Worm (Caenorhabditis elegans): Measurements from ENCODE around the gene F55G7.1.

F55G7.1 gene

ce11 chrX:11927585-11927984 lies 3.4 kb downstream of the F55G7.1 start, which contains the start of gene F55G7.4:
TSS of gene F55G7.4 (plus strand) at chrX:11927885.
- TF ChIP-seq elt-1 (tag; optimal IDR thresholded peaks at IDR 0.05) (no peak), hmg-11 (tag; optimal IDR thresholded peaks at IDR 0.05) (no peak), elt-3 (tag; optimal IDR thresholded peaks at IDR 0.05) (no peak), lin-15B (tag; optimal IDR thresholded peaks at IDR 0.05) (no peak), ceh-16 (tag; optimal IDR thresholded peaks at IDR 0.05) (no peak), elt-2 (tag; optimal IDR thresholded peaks at IDR 0.05) (no peak), nhr-12 (tag; optimal IDR thresholded peaks at IDR 0.05) (no peak), ceh-82 (tag; optimal IDR thresholded peaks at IDR 0.05) (no peak), aly-2 (tag; optimal IDR thresholded peaks at IDR 0.05) (no peak), nhr-43 (tag; optimal IDR thresholded peaks at IDR 0.05; ENCODE audit: poor library complexity, severe bottlenecking) (no peak), ztf-4 (tag; optimal IDR thresholded peaks at IDR 0.05) (no peak)

- TF ChIP-seq mml-1 (tag; optimal IDR thresholded peaks at IDR 0.05), result no peak
- TF ChIP-seq nhr-77 (tag; optimal IDR thresholded peaks at IDR 0.05), result no peak
- no peak for TF ChIP-seq ceh-9 (tag; optimal IDR thresholded peaks at IDR 0.05)
- no peak for TF ChIP-seq elt-1 (tag; optimal IDR thresholded peaks at IDR 0.05)
- no peak for TF ChIP-seq hmg-11 (tag; optimal IDR thresholded peaks at IDR 0.05)
- TF ChIP-seq snpc-4 (tag; optimal IDR thresholded peaks at IDR 0.05), result no peak
- no peak for TF ChIP-seq fkh-10 (GFP tag; optimal IDR thresholded peaks at IDR 0.05)
- no peak for TF ChIP-seq fkh-2 (tag; optimal IDR thresholded peaks at IDR 0.05)
- no peak for TF ChIP-seq aly-2 (tag; optimal IDR thresholded peaks at IDR 0.05)
- TF ChIP-seq nhr-23 (tag; optimal IDR thresholded peaks at IDR 0.05), result no peak
- no peak for TF ChIP-seq fos-1 (tag; optimal IDR thresholded peaks at IDR 0.05)
- no peak for TF ChIP-seq R02D3.7 (tag; optimal IDR thresholded peaks at IDR 0.05)
- TF ChIP-seq lin-39 (tag; optimal IDR thresholded peaks at IDR 0.05), result no peak
Observed at ce11 chrX:11931559-11931958, 7.3 kb downstream of the F55G7.1 start, which contains the start of gene dot-1.4. TSS of gene dot-1.4 (minus strand) at chrX:11931659.

ce11 chrX:11933547-11933946 lies 9.3 kb downstream of the F55G7.1 start:
- TF ChIP-seq mml-1 (tag; optimal IDR thresholded peaks at IDR 0.05) (no peak), nfya-1 (tag; optimal IDR thresholded peaks at IDR 0.05; ENCODE audit: insufficient read depth) (no peak), fos-1 (tag; optimal IDR thresholded peaks at IDR 0.05) (no peak), fkh-10 (GFP tag; optimal IDR thresholded peaks at IDR 0.05) (no peak), R02D3.7 (tag; optimal IDR thresholded peaks at IDR 0.05) (no peak), lin-39 (tag; optimal IDR thresholded peaks at IDR 0.05) (no peak), nhr-43 (tag; optimal IDR thresholded peaks at IDR 0.05; ENCODE audit: poor library complexity, severe bottlenecking) (no peak), elt-1 (tag; optimal IDR thresholded peaks at IDR 0.05) (no peak), ceh-16 (tag; optimal IDR thresholded peaks at IDR 0.05) (no peak), mdl-1 (tag; optimal IDR thresholded peaks at IDR 0.05) (no peak), elt-3 (tag; optimal IDR thresholded peaks at IDR 0.05) (no peak), nhr-25 (tag; optimal IDR thresholded peaks at IDR 0.05) (no peak), nhr-11 (tag; optimal IDR thresholded peaks at IDR 0.05) (no peak), nhr-67 (tag; optimal IDR thresholded peaks at IDR 0.05) (no peak), egl-27 (tag; optimal IDR thresholded peaks at IDR 0.05) (no peak), ztf-11 (tag; optimal IDR thresholded peaks at IDR 0.05) (no peak), ZK546.5 (tag; optimal IDR thresholded peaks at IDR 0.05) (no peak)

- TF ChIP-seq elt-1 (tag; optimal IDR thresholded peaks at IDR 0.05), result no peak
- TF ChIP-seq ceh-28 (tag; optimal IDR thresholded peaks at IDR 0.05), result peak; percentile 38
- TF ChIP-seq lsy-12 (tag; optimal IDR thresholded peaks at IDR 0.05), result no peak
- TF ChIP-seq tbx-2 (tag; optimal IDR thresholded peaks at IDR 0.05), result peak; percentile 68
- TF ChIP-seq pha-4 (tag; optimal IDR thresholded peaks at IDR 0.05), result peak; percentile 56
- TF ChIP-seq hmg-11 (tag; optimal IDR thresholded peaks at IDR 0.05), result peak; percentile 91
- peak; percentile 20 for TF ChIP-seq skn-1 (tag; optimal IDR thresholded peaks at IDR 0.05)
- peak; percentile 33 for TF ChIP-seq nhr-77 (tag; optimal IDR thresholded peaks at IDR 0.05)
- peak; percentile 58 for TF ChIP-seq nhr-43 (tag; optimal IDR thresholded peaks at IDR 0.05; ENCODE audit: poor library complexity, severe bottlenecking)
- TF ChIP-seq nhr-76 (tag; optimal IDR thresholded peaks at IDR 0.05), result no peak
- no peak for TF ChIP-seq mml-1 (tag; optimal IDR thresholded peaks at IDR 0.05)
- no peak for TF ChIP-seq nhr-67 (tag; optimal IDR thresholded peaks at IDR 0.05)
- TF ChIP-seq elt-2 (tag; optimal IDR thresholded peaks at IDR 0.05), result peak; percentile 37
- TF ChIP-seq egl-5 (tag; optimal IDR thresholded peaks at IDR 0.05), result no peak
- peak; percentile 6 for TF ChIP-seq snpc-4 (tag; optimal IDR thresholded peaks at IDR 0.05)
- TF ChIP-seq lin-39 (tag; optimal IDR thresholded peaks at IDR 0.05), result peak; percentile 1
- TF ChIP-seq jun-1 (tag; optimal IDR thresholded peaks at IDR 0.05), result peak; percentile 15
Observed at ce11 chrX:11934933-11935332, 10.7 kb downstream of the F55G7.1 start.
